Fruit fly (Drosophila melanogaster) whole organism, embryonic: ENCODE measurements around the gene Try29F.

ENCODE experiments used
- Atf3 ChIP-seq: fragments of 200-800 bp; sonication (Bioruptor generic); optimal IDR thresholded peaks from 3 replicates; lab custom pipeline; 2016; ENCODE audit warnings: missing biosample characterization, missing genetic modification characterization
- Bdp1 ChIP-seq: fragments of 200-800 bp; sonication (Bioruptor generic); optimal IDR thresholded peaks from 3 replicates; lab custom pipeline; 2016; ENCODE audit warnings: missing biosample characterization, missing genetic modification characterization
- Bteb2 ChIP-seq: fragments of 200-800 bp; sonication (Bioruptor generic); optimal IDR thresholded peaks from 2 replicates; lab custom pipeline; 2016; ENCODE audit warnings: missing biosample characterization, missing genetic modification characterization
- CG10274 ChIP-seq: fragments of 200-800 bp; sonication (Bioruptor generic); optimal IDR thresholded peaks from 3 replicates; lab custom pipeline; 2017; ENCODE audit warnings: missing biosample characterization, mild to moderate bottlenecking, missing genetic modification characterization
- CG11093 ChIP-seq: fragments of 200-800 bp; sonication (Bioruptor generic); IDR thresholded peaks from 3 replicates; pipeline ENCODE4 v1.3.6; 2022; ENCODE audit warnings: missing biosample characterization, missing genetic modification characterization
- CG12236 ChIP-seq: fragments of 200-800 bp; sonication (Bioruptor generic); optimal IDR thresholded peaks from 2 replicates; lab custom pipeline; 2016; ENCODE audit warnings: missing biosample characterization, missing genetic modification characterization
- CG12942 ChIP-seq: fragments of 200-800 bp; sonication (Bioruptor generic); optimal IDR thresholded peaks from 3 replicates; lab custom pipeline; 2016; ENCODE audit warnings: missing biosample characterization, missing genetic modification characterization
- CG13424 ChIP-seq: fragments of 200-800 bp; sonication (Bioruptor generic); optimal IDR thresholded peaks from 2 replicates; lab custom pipeline; 2019; ENCODE audit warnings: missing biosample characterization, mild to moderate bottlenecking, missing genetic modification characterization, moderate library complexity
- CG15011 ChIP-seq: fragments of 200-800 bp; sonication (Bioruptor generic); optimal IDR thresholded peaks from 3 replicates; lab custom pipeline; 2018; ENCODE audit warnings: missing biosample characterization, mild to moderate bottlenecking, missing genetic modification characterization
- CG17359 ChIP-seq: fragments of 200-800 bp; sonication (Bioruptor generic); optimal IDR thresholded peaks from 3 replicates; lab custom pipeline; 2018; ENCODE audit warnings: missing biosample characterization, mild to moderate bottlenecking, missing genetic modification characterization, moderate library complexity
- CG17568 ChIP-seq: fragments of 200-800 bp; sonication (Bioruptor generic); optimal IDR thresholded peaks from 2 replicates; lab custom pipeline; 2018; ENCODE audit warnings: missing biosample characterization, mild to moderate bottlenecking, missing genetic modification characterization, moderate library complexity
- CG17802 ChIP-seq: fragments of 200-800 bp; sonication (Bioruptor generic); optimal IDR thresholded peaks from 2 replicates; lab custom pipeline; 2018; ENCODE audit warnings: missing biosample characterization, mild to moderate bottlenecking, missing genetic modification characterization, moderate library complexity
- CG18764 ChIP-seq: fragments of 200-800 bp; sonication (Bioruptor generic); optimal IDR thresholded peaks from 3 replicates; lab custom pipeline; 2016; ENCODE audit warnings: missing biosample characterization, missing genetic modification characterization
- CG2129 ChIP-seq: fragments of 200-800 bp; sonication (Bioruptor generic); IDR thresholded peaks from 2 replicates; pipeline ENCODE4 v1.3.6; 2022; ENCODE audit warnings: missing biosample characterization, missing genetic modification characterization; ENCODE audit not compliant: partially characterized antibody
- CG2199 ChIP-seq: fragments of 200-800 bp; sonication (Bioruptor generic); IDR thresholded peaks from 3 replicates; pipeline ENCODE4 v1.3.6; 2022; ENCODE audit warnings: missing biosample characterization, missing genetic modification characterization
- CG32532 ChIP-seq: fragments of 200-800 bp; sonication (Bioruptor generic); IDR thresholded peaks from 2 replicates; pipeline ENCODE4 v1.3.6; 2022; ENCODE audit warnings: missing biosample characterization, missing genetic modification characterization
- CG33557 ChIP-seq: fragments of 200-800 bp; sonication (Bioruptor generic); optimal IDR thresholded peaks from 2 replicates; lab custom pipeline; 2019; ENCODE audit warnings: missing biosample characterization, mild to moderate bottlenecking, missing genetic modification characterization, moderate library complexity
- CG3995 ChIP-seq: fragments of 200-800 bp; sonication (Bioruptor generic); optimal IDR thresholded peaks from 3 replicates; lab custom pipeline; 2016; ENCODE audit warnings: missing biosample characterization, missing genetic modification characterization
- CG4730 ChIP-seq: fragments of 200-800 bp; sonication (Bioruptor generic); IDR thresholded peaks from 2 replicates; pipeline ENCODE4 v1.3.6; 2022; ENCODE audit warnings: missing biosample characterization, missing genetic modification characterization
- CG6254 ChIP-seq: fragments of 200-800 bp; sonication (Bioruptor generic); optimal IDR thresholded peaks from 3 replicates; lab custom pipeline; 2017; ENCODE audit warnings: mild to moderate bottlenecking, missing biosample characterization, missing genetic modification reagents, missing genetic modification characterization
- CG6854 ChIP-seq: fragments of 200-800 bp; sonication (Bioruptor generic); optimal IDR thresholded peaks from 3 replicates; lab custom pipeline; 2017; ENCODE audit warnings: missing biosample characterization, mild to moderate bottlenecking, missing genetic modification characterization
- CG8388 ChIP-seq: fragments of 200-800 bp; sonication (Bioruptor generic); optimal IDR thresholded peaks from 2 replicates; lab custom pipeline; 2019; ENCODE audit warnings: missing biosample characterization, mild to moderate bottlenecking, missing genetic modification characterization, moderate library complexity
- CG9437 ChIP-seq: fragments of 200-800 bp; sonication (Bioruptor generic); optimal IDR thresholded peaks from 2 replicates; lab custom pipeline; 2018; ENCODE audit warnings: missing biosample characterization, mild to moderate bottlenecking, missing genetic modification characterization
- CkIIα-i1 ChIP-seq: fragments of 200-800 bp; sonication (Bioruptor generic); IDR thresholded peaks from 2 replicates; pipeline ENCODE4 v1.3.6; 2022; ENCODE audit warnings: missing biosample characterization, missing genetic modification characterization
- Dad ChIP-seq: fragments of 200-800 bp; sonication (Bioruptor generic); optimal IDR thresholded peaks from 3 replicates; lab custom pipeline; 2016; ENCODE audit warnings: missing biosample characterization, missing genetic modification characterization
- Dip3 ChIP-seq: fragments of 200-800 bp; sonication (Bioruptor generic); optimal IDR thresholded peaks from 3 replicates; lab custom pipeline; 2016; ENCODE audit warnings: missing biosample characterization, missing genetic modification characterization
- Doc2 ChIP-seq: fragments of 200-800 bp; sonication (Bioruptor generic); IDR thresholded peaks from 2 replicates; pipeline ENCODE4 v1.3.6; 2022; ENCODE audit warnings: missing biosample characterization, missing genetic modification characterization
- Gug ChIP-seq: fragments of 200-800 bp; sonication (Bioruptor generic); IDR thresholded peaks from 4 replicates; pipeline ENCODE4 v1.3.6; 2022; ENCODE audit warnings: missing biosample characterization, missing genetic modification characterization
- HLH3B ChIP-seq: fragments of 200-800 bp; sonication (Bioruptor generic); IDR thresholded peaks from 2 replicates; pipeline ENCODE4 v1.3.6; 2022; ENCODE audit warnings: missing biosample characterization, missing genetic modification characterization
- Nf-YA ChIP-seq: fragments of 200-800 bp; sonication (Bioruptor generic); IDR thresholded peaks from 2 replicates; pipeline ENCODE4 v1.3.6; 2022; ENCODE audit warnings: missing biosample characterization, missing genetic modification characterization
- NfI ChIP-seq: fragments of 200-800 bp; sonication (Bioruptor generic); optimal IDR thresholded peaks from 3 replicates; lab custom pipeline; 2018; ENCODE audit warnings: missing biosample characterization, mild to moderate bottlenecking, missing genetic modification characterization, moderate library complexity
- Ravus ChIP-seq: fragments of 200-800 bp; sonication (Bioruptor generic); IDR thresholded peaks from 2 replicates; pipeline ENCODE4 v1.3.6; 2022; ENCODE audit warnings: missing biosample characterization, missing genetic modification characterization
- Vsx1 ChIP-seq: fragments of 200-800 bp; sonication (Bioruptor generic); optimal IDR thresholded peaks from 2 replicates; lab custom pipeline; 2017; ENCODE audit warnings: missing biosample characterization, mild to moderate bottlenecking, missing genetic modification characterization, missing genetic modification reagents
- ac ChIP-seq: fragments of 200-800 bp; sonication (Bioruptor generic); optimal IDR thresholded peaks from 3 replicates; lab custom pipeline; 2017; ENCODE audit warnings: missing biosample characterization, mild to moderate bottlenecking, missing genetic modification characterization
- ap ChIP-seq: fragments of 200-800 bp; sonication (Bioruptor generic); IDR thresholded peaks from 2 replicates; pipeline ENCODE4 v1.3.6; 2022; ENCODE audit warnings: missing biosample characterization, missing genetic modification characterization
- dati ChIP-seq: fragments of 200-800 bp; sonication (Bioruptor generic); IDR thresholded peaks from 2 replicates; pipeline ENCODE4 v1.3.6; 2022; ENCODE audit warnings: missing biosample characterization, missing genetic modification characterization
- dpn ChIP-seq, 2 experiments: fragments of 200-800 bp; sonication (Bioruptor generic); optimal IDR thresholded peaks; 3 replicates each; lab custom pipeline; 2016; ENCODE audit warnings: missing biosample characterization in 2 of 2, missing genetic modification characterization in 2 of 2
- fd96Cb ChIP-seq: fragments of 200-800 bp; sonication (Bioruptor generic); optimal IDR thresholded peaks from 2 replicates; lab custom pipeline; 2018; ENCODE audit warnings: missing biosample characterization, mild to moderate bottlenecking, missing genetic modification characterization, moderate library complexity
- gsb ChIP-seq: fragments of 200-800 bp; sonication (Bioruptor generic); IDR thresholded peaks from 2 replicates; pipeline ENCODE4 v1.3.6; 2022; ENCODE audit warnings: missing biosample characterization, missing genetic modification characterization
- jigr1 ChIP-seq: fragments of 200-800 bp; sonication (Bioruptor generic); IDR thresholded peaks from 3 replicates; pipeline ENCODE4 v1.3.6; 2022; ENCODE audit warnings: missing biosample characterization, missing genetic modification characterization
- kay ChIP-seq: fragments of 200-800 bp; sonication (Bioruptor generic); optimal IDR thresholded peaks from 2 replicates; lab custom pipeline; 2016; ENCODE audit warnings: missing biosample characterization, missing genetic modification characterization
- ken ChIP-seq: fragments of 200-800 bp; sonication (Bioruptor generic); IDR thresholded peaks from 3 replicates; pipeline ENCODE4 v1.3.6; 2022; ENCODE audit warnings: missing biosample characterization, missing genetic modification characterization
- mld ChIP-seq: fragments of 200-800 bp; sonication (Bioruptor generic); IDR thresholded peaks from 3 replicates; pipeline ENCODE4 v1.3.6; 2022; ENCODE audit warnings: missing biosample characterization, missing genetic modification characterization; ENCODE audit not compliant: partially characterized antibody
- nmo ChIP-seq: fragments of 200-800 bp; sonication (Bioruptor generic); optimal IDR thresholded peaks from 2 replicates; lab custom pipeline; 2018; ENCODE audit warnings: missing biosample characterization, mild to moderate bottlenecking, missing genetic modification characterization, moderate library complexity
- psq ChIP-seq: fragments of 200-800 bp; sonication (Bioruptor generic); optimal IDR thresholded peaks from 2 replicates; lab custom pipeline; 2017; ENCODE audit warnings: missing biosample characterization, missing genetic modification characterization
- ranshi ChIP-seq: fragments of 200-800 bp; sonication (Bioruptor generic); IDR thresholded peaks from 2 replicates; pipeline ENCODE4 v1.3.6; 2022; ENCODE audit warnings: missing biosample characterization, missing genetic modification characterization
- sc ChIP-seq, 3 experiments: fragments of >200 bp in 2 of 3; fragments of 200-800 bp in 1 of 3; sonication (Bioruptor generic) in 1 of 3; optimal IDR thresholded peaks; 2 replicates in 2 of 3; 3 replicates in 1 of 3; lab custom pipeline; 2017; ENCODE audit warnings: mild to moderate bottlenecking in 1 of 3, missing biosample characterization in 1 of 3, missing genetic modification characterization in 1 of 3, missing genetic modification reagents in 1 of 3
- stc ChIP-seq: fragments of 200-800 bp; sonication (Bioruptor generic); IDR thresholded peaks from 2 replicates; pipeline ENCODE4 v1.3.6; 2022; ENCODE audit warnings: missing biosample characterization, missing genetic modification characterization
- sug ChIP-seq: fragments of 200-800 bp; optimal IDR thresholded peaks from 2 replicates; lab custom pipeline; 2019; ENCODE audit warnings: missing biosample characterization, mild to moderate bottlenecking, missing genetic modification characterization, moderate library complexity
- wdn ChIP-seq: fragments of 200-800 bp; sonication (Bioruptor generic); IDR thresholded peaks from 2 replicates; pipeline ENCODE4 v1.3.6; 2022; ENCODE audit warnings: missing biosample characterization, missing genetic modification characterization
- z ChIP-seq: fragments of 200-800 bp; sonication (Bioruptor generic); IDR thresholded peaks from 3 replicates; pipeline ENCODE4 v1.3.6; 2022; ENCODE audit warnings: missing biosample characterization, missing genetic modification characterization

The Try29F gene

DNA sequence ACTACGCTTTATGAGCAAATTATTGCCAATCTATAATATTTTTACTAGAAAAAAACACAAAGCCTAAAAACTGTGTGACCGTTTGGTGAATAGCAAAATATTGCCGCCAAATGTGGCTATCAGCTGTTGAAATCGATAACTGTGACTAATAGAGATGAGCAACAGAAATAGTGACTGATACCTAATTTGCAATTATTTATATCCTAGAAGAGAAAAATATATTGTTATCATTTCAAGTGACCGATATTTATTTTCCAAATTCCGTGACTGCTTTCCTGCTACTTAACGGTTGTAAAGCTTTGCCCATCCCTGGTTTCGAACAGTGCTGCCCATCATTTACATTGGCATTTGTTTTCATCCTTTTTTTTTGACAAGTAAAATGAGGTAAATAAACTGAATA, 1.1 kb upstream of the Try29F start, which contains the start of the genes alien and CG18661 (continued):
- TF ChIP-seq Ravus (GFP tag; lab: Robert Waterston, UW) (peak; percentile 85), CG15011 (peak; percentile 9), Gug (GFP tag; lab: Robert Waterston, UW) (peak; percentile 92), CkIIα-i1 (0 out of 2 replicates have a peak, but pooled peaks have one; percentile 64), ken (GFP tag; lab: Robert Waterston, UW) (peak; percentile 91), CG2199 (GFP tag; lab: Robert Waterston, UW) (peak; percentile 80; the same call in 2 of the 3 replicates), CG18764 (GFP tag; lab: Kevin White, UChicago) (peak; percentile 48), NfI (GFP tag; lab: Kevin White, UChicago) (peak; percentile 95), wdn (GFP tag; lab: Robert Waterston, UW) (peak; percentile 77), Bdp1 (GFP tag; lab: Kevin White, UChicago) (peak; percentile 25), CG2129 (peak; percentile 45; the same call in 1 of the 2 replicates), CG33557 (GFP tag; lab: Kevin White, UChicago) (peak; percentile 27), fd96Cb (tag; lab: Kevin White, UChicago) (peak; percentile 90), CG9437 (GFP tag; lab: Kevin White, UChicago) (peak; percentile 16), psq (GFP tag; lab: Kevin White, UChicago) (peak; percentile 74), z (GFP tag; lab: Robert Waterston, UW) (no peak), CG17359 (tag; lab: Kevin White, UChicago) (peak; percentile 57), mld (GFP tag; lab: Robert Waterston, UW) (no peak), CG12942 (GFP tag; lab: Kevin White, UChicago) (peak; percentile 80), sc (optimal IDR thresholded peaks at IDR 0.05; lab: Kevin White, UChicago) (no peak), sc (GFP tag; optimal IDR thresholded peaks at IDR 0.05; lab: Kevin White, UChicago) (no peak), CG32532 (GFP tag; lab: Robert Waterston, UW) (peak; percentile 92), CG6254 (no peak), dpn (GFP tag; optimal IDR thresholded peaks at IDR 0.05; lab: Kevin White, UChicago) (peak; percentile 93 to 96), ac (GFP tag; lab: Kevin White, UChicago) (no peak), gsb (GFP tag; lab: Robert Waterston, UW) (peak; percentile 41; the same call in 1 of the 2 replicates), CG17802 (peak; percentile 9), Dip3 (GFP tag; lab: Kevin White, UChicago) (peak; percentile 95), Nf-YA (peak; percentile 83), CG12236 (GFP tag; lab: Kevin White, UChicago) (peak; percentile 60), CG6854 (no peak), CG3995 (peak; percentile 98), CG8388 (GFP tag; lab: Kevin White, UChicago) (peak; percentile 46), nmo (GFP tag; lab: Kevin White, UChicago) (peak; percentile 82), HLH3B (GFP tag; lab: Robert Waterston, UW) (peak; percentile 98), Atf3 (peak; percentile 94), CG10274 (GFP tag; lab: Kevin White, UChicago) (no peak), stc (GFP tag; lab: Robert Waterston, UW) (peak; percentile 60), sug (tag; lab: Kevin White, UChicago) (peak; percentile 88), ranshi (GFP tag; lab: Robert Waterston, UW) (peak; percentile 98), Doc2 (GFP tag; lab: Robert Waterston, UW) (0 out of 2 replicates have a peak, but pooled peaks have one; percentile 6), Bteb2 (GFP tag; lab: Kevin White, UChicago) (peak; percentile 67), kay (peak; percentile 96), CG13424 (peak; percentile 74), Vsx1 (no peak), CG4730 (GFP tag; lab: Robert Waterston, UW) (peak; percentile 83), jigr1 (GFP tag; lab: Robert Waterston, UW) (peak; percentile 97), CG11093 (GFP tag; lab: Robert Waterston, UW) (peak; percentile 72; the same call in 1 of the 3 replicates), ap (GFP tag; lab: Robert Waterston, UW) (peak; percentile 91), dati (no peak), Dad (GFP tag; lab: Kevin White, UChicago) (peak; percentile 59), CG17568 (GFP tag; lab: Kevin White, UChicago) (no peak)
